Fruit fly (Drosophila melanogaster) whole organism, embryonic: ENCODE measurements around the gene CG34429.

ENCODE experiments used
- B-H2 ChIP-seq: fragments of 200-800 bp; sonication (Bioruptor generic); optimal IDR thresholded peaks from 2 replicates; lab custom pipeline; 2018; ENCODE audit warnings: missing biosample characterization, mild to moderate bottlenecking, missing genetic modification characterization
- CG10274 ChIP-seq: fragments of 200-800 bp; sonication (Bioruptor generic); optimal IDR thresholded peaks from 3 replicates; lab custom pipeline; 2017; ENCODE audit warnings: missing biosample characterization, mild to moderate bottlenecking, missing genetic modification characterization
- CG11093 ChIP-seq: fragments of 200-800 bp; sonication (Bioruptor generic); IDR thresholded peaks from 3 replicates; pipeline ENCODE4 v1.3.6; 2022; ENCODE audit warnings: missing biosample characterization, missing genetic modification characterization
- CG12155 ChIP-seq: fragments of 200-800 bp; sonication (Bioruptor generic); optimal IDR thresholded peaks from 3 replicates; lab custom pipeline; 2016; ENCODE audit warnings: missing biosample characterization, missing genetic modification characterization
- CG30403 ChIP-seq: fragments of 200-800 bp; sonication (Bioruptor generic); optimal IDR thresholded peaks from 3 replicates; lab custom pipeline; 2016; ENCODE audit warnings: missing biosample characterization, missing genetic modification characterization
- CG30431 ChIP-seq: fragments of 200-800 bp; sonication (Bioruptor generic); optimal IDR thresholded peaks from 2 replicates; lab custom pipeline; 2017; ENCODE audit warnings: missing biosample characterization, missing genetic modification characterization
- CG32772 ChIP-seq: fragments of 200-800 bp; sonication (Bioruptor generic); IDR thresholded peaks from 2 replicates; pipeline ENCODE4 v1.3.6; 2022; ENCODE audit warnings: missing biosample characterization, missing genetic modification characterization
- CG3281 ChIP-seq: fragments of 200-800 bp; sonication (Bioruptor generic); optimal IDR thresholded peaks from 3 replicates; lab custom pipeline; 2017; ENCODE audit warnings: missing biosample characterization, mild to moderate bottlenecking, missing genetic modification characterization
- CG33557 ChIP-seq: fragments of 200-800 bp; sonication (Bioruptor generic); optimal IDR thresholded peaks from 2 replicates; lab custom pipeline; 2019; ENCODE audit warnings: missing biosample characterization, mild to moderate bottlenecking, missing genetic modification characterization, moderate library complexity
- CG3407 ChIP-seq: fragments of 200-800 bp; sonication (Bioruptor generic); optimal IDR thresholded peaks from 2 replicates; lab custom pipeline; 2018; ENCODE audit warnings: missing biosample characterization, mild to moderate bottlenecking, missing genetic modification characterization
- CG34376 ChIP-seq: fragments of 200-800 bp; sonication (Bioruptor generic); optimal IDR thresholded peaks from 2 replicates; lab custom pipeline; 2018; ENCODE audit warnings: missing biosample characterization, mild to moderate bottlenecking, missing genetic modification characterization
- CG34422 ChIP-seq: fragments of 200-800 bp; sonication (Bioruptor generic); IDR thresholded peaks from 3 replicates; pipeline ENCODE4 v1.3.6; 2022; ENCODE audit warnings: missing biosample characterization, missing genetic modification characterization
- CG3838 ChIP-seq: fragments of 200-800 bp; sonication (Bioruptor generic); optimal IDR thresholded peaks from 3 replicates; lab custom pipeline; 2016; ENCODE audit warnings: missing biosample characterization, missing genetic modification characterization
- CG4404 ChIP-seq: fragments of 200-800 bp; sonication (Bioruptor generic); IDR thresholded peaks from 2 replicates; pipeline ENCODE4 v1.3.6; 2022; ENCODE audit warnings: missing biosample characterization, missing genetic modification characterization
- CG4707 ChIP-seq: fragments of 200-800 bp; sonication (Bioruptor generic); optimal IDR thresholded peaks from 2 replicates; lab custom pipeline; 2018; ENCODE audit warnings: missing biosample characterization, mild to moderate bottlenecking, missing genetic modification characterization, moderate library complexity
- CG7928 ChIP-seq: fragments of 200-800 bp; sonication (Bioruptor generic); optimal IDR thresholded peaks from 2 replicates; lab custom pipeline; 2017; ENCODE audit warnings: missing biosample characterization, mild to moderate bottlenecking, missing genetic modification characterization
- CG8924 ChIP-seq: fragments of 200-800 bp; optimal IDR thresholded peaks from 3 replicates; lab custom pipeline; 2019; ENCODE audit warnings: missing biosample characterization, mild to moderate bottlenecking, missing genetic modification characterization, moderate library complexity
- CG9797 ChIP-seq: fragments of 200-800 bp; sonication (Bioruptor generic); optimal IDR thresholded peaks from 3 replicates; lab custom pipeline; 2018; ENCODE audit warnings: missing biosample characterization, mild to moderate bottlenecking, missing genetic modification characterization
- Dad ChIP-seq: fragments of 200-800 bp; sonication (Bioruptor generic); optimal IDR thresholded peaks from 3 replicates; lab custom pipeline; 2016; ENCODE audit warnings: missing biosample characterization, missing genetic modification characterization
- Deaf1 ChIP-seq: fragments of 200-800 bp; optimal IDR thresholded peaks from 3 replicates; lab custom pipeline; 2019; ENCODE audit warnings: missing biosample characterization, mild to moderate bottlenecking, missing genetic modification characterization, moderate library complexity
- Doc3 ChIP-seq: fragments of 200-800 bp; sonication (Bioruptor generic); IDR thresholded peaks from 3 replicates; pipeline ENCODE4 v1.3.6; 2022; ENCODE audit warnings: missing biosample characterization, missing genetic modification characterization; ENCODE audit not compliant: partially characterized antibody
- E2f2 ChIP-seq: fragments of 200-800 bp; sonication (Bioruptor generic); IDR thresholded peaks from 2 replicates; pipeline ENCODE4 v1.3.6; 2022; ENCODE audit warnings: missing biosample characterization, missing genetic modification characterization
- Ets97D ChIP-seq: fragments of 200-800 bp; sonication (Bioruptor generic); optimal IDR thresholded peaks from 3 replicates; lab custom pipeline; 2016; ENCODE audit warnings: missing biosample characterization, missing genetic modification characterization
- H2.0 ChIP-seq: fragments of 200-800 bp; sonication (Bioruptor generic); IDR thresholded peaks from 2 replicates; pipeline ENCODE4 v1.3.6; 2022; ENCODE audit warnings: missing biosample characterization, missing genetic modification characterization
- Hr51 ChIP-seq, 2 experiments: fragments of 200-800 bp; sonication (Bioruptor generic); optimal IDR thresholded peaks; 2 replicates in 1 of 2; 3 replicates in 1 of 2; lab custom pipeline; 2016 to 2018; ENCODE audit warnings: missing biosample characterization in 2 of 2, missing genetic modification characterization in 2 of 2, mild to moderate bottlenecking in 1 of 2, moderate library complexity in 1 of 2
- Meics ChIP-seq: fragments of 200-800 bp; sonication (Bioruptor generic); optimal IDR thresholded peaks from 2 replicates; lab custom pipeline; 2017; ENCODE audit warnings: missing biosample characterization, mild to moderate bottlenecking, missing genetic modification characterization
- Nf-YC ChIP-seq: fragments of 200-800 bp; optimal IDR thresholded peaks from 3 replicates; lab custom pipeline; 2019; ENCODE audit warnings: missing biosample characterization, mild to moderate bottlenecking, missing genetic modification characterization, moderate library complexity
- Opbp ChIP-seq: fragments of 200-800 bp; sonication (Bioruptor generic); IDR thresholded peaks from 3 replicates; pipeline ENCODE4 v1.3.6; 2022; ENCODE audit warnings: missing biosample characterization, missing genetic modification characterization; ENCODE audit not compliant: partially characterized antibody
- Pdp1 ChIP-seq, 2 experiments: fragments of 200-800 bp; sonication (Bioruptor generic); optimal IDR thresholded peaks; 3 replicates each; lab custom pipeline; 2016; ENCODE audit warnings: missing biosample characterization in 2 of 2, missing genetic modification characterization in 2 of 2, mild to moderate bottlenecking in 1 of 2, moderate library complexity in 1 of 2
- Ptx1 ChIP-seq: fragments of 200-800 bp; sonication (Bioruptor generic); IDR thresholded peaks from 2 replicates; pipeline ENCODE4 v1.3.6; 2022; ENCODE audit warnings: missing biosample characterization, missing genetic modification characterization
- Rfx ChIP-seq: fragments of 200-800 bp; sonication (Bioruptor generic); IDR thresholded peaks from 2 replicates; pipeline ENCODE4 v1.3.6; 2022; ENCODE audit warnings: missing biosample characterization, missing genetic modification characterization
- ac ChIP-seq: fragments of 200-800 bp; sonication (Bioruptor generic); optimal IDR thresholded peaks from 3 replicates; lab custom pipeline; 2017; ENCODE audit warnings: missing biosample characterization, mild to moderate bottlenecking, missing genetic modification characterization
- al ChIP-seq: fragments of 200-800 bp; sonication (Bioruptor generic); IDR thresholded peaks from 2 replicates; pipeline ENCODE4 v1.3.6; 2022; ENCODE audit warnings: missing biosample characterization, missing genetic modification characterization
- cwo ChIP-seq: fragments of 200-800 bp; sonication (Bioruptor generic); optimal IDR thresholded peaks from 3 replicates; lab custom pipeline; 2017; ENCODE audit warnings: missing biosample characterization, missing genetic modification characterization, mild to moderate bottlenecking, moderate library complexity, missing genetic modification reagents
- da ChIP-seq: fragments of 200-800 bp; sonication (Bioruptor generic); optimal IDR thresholded peaks from 2 replicates; lab custom pipeline; 2016; ENCODE audit warnings: missing biosample characterization, missing genetic modification characterization
- ems ChIP-seq: fragments of 200-800 bp; sonication (Bioruptor generic); optimal IDR thresholded peaks from 3 replicates; lab custom pipeline; 2016; ENCODE audit warnings: missing biosample characterization, missing genetic modification characterization
- esg ChIP-seq: fragments of 200-800 bp; sonication (Bioruptor generic); conservative IDR thresholded peaks from 2 replicates; pipeline ENCODE4 v1.3.6; 2022; ENCODE audit warnings: missing biosample characterization, missing genetic modification characterization
- gcm2 ChIP-seq: fragments of 200-800 bp; sonication (Bioruptor generic); optimal IDR thresholded peaks from 2 replicates; lab custom pipeline; 2016; ENCODE audit warnings: missing biosample characterization, missing genetic modification characterization
- lbe ChIP-seq: fragments of 200-800 bp; sonication (Bioruptor generic); optimal IDR thresholded peaks from 2 replicates; lab custom pipeline; 2016; ENCODE audit warnings: missing biosample characterization, mild to moderate bottlenecking, missing genetic modification characterization
- maf-S ChIP-seq: fragments of 200-800 bp; sonication (Bioruptor generic); optimal IDR thresholded peaks from 2 replicates; lab custom pipeline; 2016; ENCODE audit warnings: missing biosample characterization, missing genetic modification characterization
- org-1 ChIP-seq: fragments of 200-800 bp; sonication (Bioruptor generic); optimal IDR thresholded peaks from 2 replicates; lab custom pipeline; 2017; ENCODE audit warnings: missing biosample characterization, missing genetic modification characterization
- rib ChIP-seq: fragments of 200-800 bp; sonication (Bioruptor generic); IDR thresholded peaks from 2 replicates; pipeline ENCODE4 v1.3.6; 2022; ENCODE audit warnings: missing biosample characterization, missing genetic modification characterization
- salm ChIP-seq: fragments of 200-800 bp; sonication (Bioruptor generic); optimal IDR thresholded peaks from 2 replicates; lab custom pipeline; 2018; ENCODE audit warnings: missing biosample characterization, mild to moderate bottlenecking, missing genetic modification characterization
- sd ChIP-seq: fragments of 200-800 bp; sonication (Bioruptor generic); optimal IDR thresholded peaks from 3 replicates; lab custom pipeline; 2018; ENCODE audit warnings: missing biosample characterization, mild to moderate bottlenecking, missing genetic modification characterization, moderate library complexity
- so ChIP-seq: fragments of 200-800 bp; sonication (Bioruptor generic); IDR thresholded peaks from 3 replicates; pipeline ENCODE4 v1.3.6; 2022; ENCODE audit warnings: missing biosample characterization, missing genetic modification characterization
- stc ChIP-seq: fragments of 200-800 bp; sonication (Bioruptor generic); IDR thresholded peaks from 2 replicates; pipeline ENCODE4 v1.3.6; 2022; ENCODE audit warnings: missing biosample characterization, missing genetic modification characterization
- sug ChIP-seq: fragments of 200-800 bp; optimal IDR thresholded peaks from 2 replicates; lab custom pipeline; 2019; ENCODE audit warnings: missing biosample characterization, mild to moderate bottlenecking, missing genetic modification characterization, moderate library complexity
- vfl ChIP-seq: fragments of 200-800 bp; sonication (Bioruptor generic); optimal IDR thresholded peaks from 2 replicates; lab custom pipeline; 2016; ENCODE audit warnings: missing biosample characterization, missing genetic modification characterization
- zf30C ChIP-seq: fragments of 200-800 bp; sonication (Bioruptor generic); optimal IDR thresholded peaks from 3 replicates; lab custom pipeline; 2018; ENCODE audit warnings: missing biosample characterization, mild to moderate bottlenecking, missing genetic modification characterization
- zfh2 ChIP-seq: fragments of 200-800 bp; sonication (Bioruptor generic); optimal IDR thresholded peaks from 2 replicates; lab custom pipeline; 2016; ENCODE audit warnings: missing biosample characterization, missing genetic modification characterization

The CG34429 gene

DNA sequence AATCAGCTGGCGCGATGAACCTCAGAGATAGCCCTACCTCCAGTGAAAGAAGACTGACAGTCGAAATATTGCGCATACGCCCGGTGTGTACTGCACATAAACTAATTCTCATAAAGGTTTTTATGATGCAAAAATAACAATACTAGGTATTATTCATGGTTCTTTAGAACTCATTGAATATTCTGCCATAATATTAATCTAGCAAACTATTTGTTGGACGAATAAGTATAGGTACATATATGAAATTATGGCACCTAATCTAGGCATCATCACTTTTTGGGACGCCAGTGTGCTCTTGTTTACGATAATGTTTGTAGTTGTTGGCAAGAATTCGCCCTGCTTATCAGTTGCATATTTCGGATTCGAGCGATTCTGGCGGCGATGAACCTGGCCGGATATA lies 41.1 kb upstream of the CG34429 start (continued):
- no peak for TF ChIP-seq CG4707 (GFP tag; lab: Kevin White, UChicago)
- TF ChIP-seq CG8924 (tag; lab: Kevin White, UChicago): no peak
- TF ChIP-seq CG9797 (GFP tag; lab: Kevin White, UChicago): no peak
- no peak for TF ChIP-seq B-H2 (GFP tag; lab: Kevin White, UChicago)
- TF ChIP-seq CG3281: no peak
- no peak for TF ChIP-seq Doc3 (GFP tag; lab: Robert Waterston, UW)
- TF ChIP-seq gcm2 (GFP tag; lab: Kevin White, UChicago): peak; percentile 37
- no peak for TF ChIP-seq Opbp (GFP tag; lab: Robert Waterston, UW)
- no peak for TF ChIP-seq CG30431 (GFP tag; lab: Kevin White, UChicago)
- no peak for TF ChIP-seq Meics (GFP tag; lab: Kevin White, UChicago)
- no peak for TF ChIP-seq rib (GFP tag; lab: Robert Waterston, UW)
- TF ChIP-seq al (GFP tag; lab: Robert Waterston, UW): no peak
- no peak for TF ChIP-seq cwo
- no peak for TF ChIP-seq CG33557 (GFP tag; lab: Kevin White, UChicago)
- peak; percentile 97 for TF ChIP-seq sd (tag; lab: Kevin White, UChicago)
- TF ChIP-seq Dad (GFP tag; lab: Kevin White, UChicago): no peak
- no peak for TF ChIP-seq maf-S
- TF ChIP-seq CG7928: no peak
- 0 out of 2 replicates have a peak, but pooled peaks have one; percentile 17 for TF ChIP-seq E2f2

DNA sequence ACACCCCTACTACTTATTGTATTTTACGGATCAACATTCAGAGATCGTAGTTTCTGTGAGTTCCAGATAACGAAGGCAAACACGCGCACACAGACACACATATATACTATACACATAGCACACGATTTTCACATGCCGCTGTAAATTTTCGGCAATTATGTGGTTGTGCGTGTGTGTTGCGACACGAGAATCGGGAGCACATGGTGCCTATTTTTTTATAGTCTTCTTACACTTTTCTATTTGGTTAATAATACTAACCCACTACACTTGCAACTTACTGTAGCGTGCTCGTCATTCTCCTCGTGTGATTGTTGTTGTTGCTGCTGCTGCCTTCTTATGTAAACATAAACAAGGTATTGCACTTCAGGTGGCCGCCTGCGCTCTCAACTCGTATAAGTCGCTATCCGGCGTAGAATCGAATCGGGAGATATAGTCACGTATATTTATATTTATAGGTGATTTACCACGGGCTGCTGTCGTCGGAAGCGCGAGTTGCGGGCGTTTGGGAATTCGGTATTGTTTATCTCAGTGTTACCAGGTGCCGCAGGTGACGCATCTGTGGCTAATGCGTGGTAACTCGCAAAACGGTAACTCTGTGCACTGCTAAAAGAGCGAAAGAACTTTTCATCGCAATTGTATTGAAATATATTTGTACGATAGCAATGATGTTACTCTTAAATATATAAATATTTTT lies 40.5 kb upstream of the CG34429 start, which contains the start of gene Adk2:
Gene Adk2 (minus strand): TSS at position 529 of the 694 bp plus-strand sequence.
- TF ChIP-seq Rfx (GFP tag; lab: Robert Waterston, UW) (peak; percentile 83), CG12155 (GFP tag; lab: Kevin White, UChicago) (no peak), so (GFP tag; lab: Robert Waterston, UW) (0 out of 3 replicates have a peak, but pooled peaks have one; percentile 34), Ets97D (no peak), lbe (GFP tag; lab: Kevin White, UChicago) (no peak), Pdp1 (GFP tag; optimal IDR thresholded peaks at IDR 0.05; lab: Kevin White, UChicago) (peak in 1 of 2 experiments; percentile 89), Ptx1 (GFP tag; lab: Robert Waterston, UW) (peak; percentile 71), esg (GFP tag; lab: Robert Waterston, UW) (peak; percentile 11; the same call in 1 of the 2 replicates), sug (tag; lab: Kevin White, UChicago) (no peak), da (GFP tag; lab: Kevin White, UChicago) (no peak), stc (GFP tag; lab: Robert Waterston, UW) (no peak), salm (tag; lab: Kevin White, UChicago) (no peak), org-1 (GFP tag; lab: Kevin White, UChicago) (no peak), CG34376 (no peak), Hr51 (GFP tag; optimal IDR thresholded peaks at IDR 0.05; lab: Kevin White, UChicago) (no peak), CG3407 (no peak), CG3838 (GFP tag; lab: Kevin White, UChicago) (no peak), CG30403 (GFP tag; lab: Kevin White, UChicago) (no peak), CG4404 (GFP tag; lab: Robert Waterston, UW) (no peak), Deaf1 (tag; lab: Kevin White, UChicago) (peak; percentile 60), CG10274 (GFP tag; lab: Kevin White, UChicago) (no peak), zf30C (GFP tag; lab: Kevin White, UChicago) (peak; percentile 74), CG11093 (GFP tag; lab: Robert Waterston, UW) (no peak), vfl (no peak), ems (GFP tag; lab: Kevin White, UChicago) (peak; percentile 20), zfh2 (GFP tag; lab: Kevin White, UChicago) (peak; percentile 7), Nf-YC (tag; lab: Kevin White, UChicago) (no peak), CG34422 (GFP tag; lab: Robert Waterston, UW) (peak; percentile 69; the same call in 2 of the 3 replicates), H2.0 (GFP tag; lab: Robert Waterston, UW) (peak; percentile 40; the same call in 1 of the 2 replicates), ac (no peak), CG32772 (GFP tag; lab: Robert Waterston, UW) (peak; percentile 31; the same call in 1 of the 2 replicates)
